Worm (Caenorhabditis elegans): ENCODE results near the gene prp-21.

The prp-21 gene

DNA sequence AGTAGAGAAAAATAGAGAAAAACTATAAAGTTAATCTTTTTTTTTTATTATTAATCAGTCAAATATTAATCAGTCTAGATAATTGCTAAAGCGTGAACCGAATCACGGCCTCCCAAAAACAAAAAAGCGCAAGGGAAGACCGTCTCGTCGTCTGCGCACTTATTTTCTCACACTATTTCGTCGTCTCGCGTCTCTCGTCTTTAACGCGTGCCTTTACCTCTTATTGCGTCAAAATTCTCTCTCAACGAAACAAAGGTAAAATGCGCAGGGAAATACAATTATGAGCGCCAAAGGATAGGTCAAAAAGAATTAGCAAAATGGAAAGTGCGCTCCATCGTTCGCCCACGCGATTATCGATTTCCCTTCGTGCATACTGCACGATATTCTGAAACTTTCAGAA lies 21.4 kb downstream of the prp-21 start (continued):
- peak; percentile 83 for TF ChIP-seq nhr-71 (tag; optimal IDR thresholded peaks at IDR 0.05)
- no peak for TF ChIP-seq ces-1 (GFP tag; optimal IDR thresholded peaks at IDR 0.05)
- peak; percentile 79 for TF ChIP-seq snu-23 (GFP tag; optimal IDR thresholded peaks at IDR 0.05)
- no peak for TF ChIP-seq efl-3 (GFP tag; optimal IDR thresholded peaks at IDR 0.05)
- TF ChIP-seq lin-15B (tag; optimal IDR thresholded peaks at IDR 0.05) = no peak
- peak; percentile 27 for TF ChIP-seq ceh-90 (tag; optimal IDR thresholded peaks at IDR 0.05)
- TF ChIP-seq fos-1 (tag; optimal IDR thresholded peaks at IDR 0.05) = no peak
- no peak for TF ChIP-seq fkh-4 (tag; optimal IDR thresholded peaks at IDR 0.05; ENCODE audit: borderline replicate concordance)
- TF ChIP-seq mdl-1 (tag; optimal IDR thresholded peaks at IDR 0.05) = peak in 1 of 2 experiments; percentile 59
- no peak for TF ChIP-seq C34B4.2 (tag; optimal IDR thresholded peaks at IDR 0.05)
- TF ChIP-seq elt-3 (tag; optimal IDR thresholded peaks at IDR 0.05) = no peak
- TF ChIP-seq nhr-76 (tag; optimal IDR thresholded peaks at IDR 0.05) = no peak
- TF ChIP-seq hpl-2 (GFP tag; optimal IDR thresholded peaks at IDR 0.05) = peak; percentile 35
- peak; percentile 64 for TF ChIP-seq lin-14 (GFP tag; optimal IDR thresholded peaks at IDR 0.05)
- no peak for TF ChIP-seq C16A3.4 (tag; optimal IDR thresholded peaks at IDR 0.05)
- TF ChIP-seq alr-1 (tag; optimal IDR thresholded peaks at IDR 0.05; ENCODE audit: borderline replicate concordance) = no peak
- no peak for TF ChIP-seq aly-2 (tag; optimal IDR thresholded peaks at IDR 0.05)
- no peak for TF ChIP-seq nhr-77 (tag; optimal IDR thresholded peaks at IDR 0.05)
- TF ChIP-seq ama-1 (optimal IDR thresholded peaks at IDR 0.05) = no peak
- TF ChIP-seq F16B12.6 (tag; optimal IDR thresholded peaks at IDR 0.05) = no peak
- TF ChIP-seq unc-30 (tag; optimal IDR thresholded peaks at IDR 0.05) = no peak
- TF ChIP-seq fkh-8 (tag; optimal IDR thresholded peaks at IDR 0.05) = peak; percentile 47
- TF ChIP-seq nhr-47 (tag; optimal IDR thresholded peaks at IDR 0.05) = peak; percentile 88
- TF ChIP-seq irx-1 (tag; optimal IDR thresholded peaks at IDR 0.05) = peak; percentile 53
- peak; percentile 54 for TF ChIP-seq isw-1 (GFP tag; IDR thresholded peaks at IDR 0.05)
- peak; percentile 46 for TF ChIP-seq lin-39 (tag; optimal IDR thresholded peaks at IDR 0.05)
- peak; percentile 65 for TF ChIP-seq lir-3 (tag; optimal IDR thresholded peaks at IDR 0.05; ENCODE audit: poor library complexity)
- peak; percentile 6 for TF ChIP-seq fkh-10 (GFP tag; optimal IDR thresholded peaks at IDR 0.05)
- peak; percentile 40 for TF ChIP-seq zip-4 (GFP tag; optimal IDR thresholded peaks at IDR 0.05)
- TF ChIP-seq nhr-11 (tag; optimal IDR thresholded peaks at IDR 0.05) = peak; percentile 44
- TF ChIP-seq unc-86 (tag; optimal IDR thresholded peaks at IDR 0.05) = peak; percentile 64
- TF ChIP-seq lin-13 (GFP tag; optimal IDR thresholded peaks at IDR 0.05) = peak; percentile 22

- no peak for TF ChIP-seq nhr-28 (tag; optimal IDR thresholded peaks at IDR 0.05)
- TF ChIP-seq nhr-90 (tag; optimal IDR thresholded peaks at IDR 0.05; ENCODE audit: poor library complexity) = no peak
- no peak for TF ChIP-seq ets-5 (GFP tag; IDR thresholded peaks at IDR 0.05)
- TF ChIP-seq blmp-1 (tag; optimal IDR thresholded peaks at IDR 0.05) = no peak
- no peak for TF ChIP-seq swsn-7 (tag; optimal IDR thresholded peaks at IDR 0.05)
- no peak for TF ChIP-seq skn-1 (tag; optimal IDR thresholded peaks at IDR 0.05)
- TF ChIP-seq ceh-90 (tag; optimal IDR thresholded peaks at IDR 0.05) = no peak
- no peak for TF ChIP-seq unc-98 (GFP tag; IDR thresholded peaks at IDR 0.05)
- TF ChIP-seq lin-39 (tag; optimal IDR thresholded peaks at IDR 0.05) = no peak
- no peak for TF ChIP-seq hlh-4 (tag; optimal IDR thresholded peaks at IDR 0.05)
- TF ChIP-seq aha-1 (tag; optimal IDR thresholded peaks at IDR 0.05) = no peak
- TF ChIP-seq nhr-84 (tag; optimal IDR thresholded peaks at IDR 0.05) = no peak
- TF ChIP-seq lin-14 (GFP tag; optimal IDR thresholded peaks at IDR 0.05) = no peak
Observed at ce11 chrII:508603-509002, 23.9 kb downstream of the prp-21 start.

DNA sequence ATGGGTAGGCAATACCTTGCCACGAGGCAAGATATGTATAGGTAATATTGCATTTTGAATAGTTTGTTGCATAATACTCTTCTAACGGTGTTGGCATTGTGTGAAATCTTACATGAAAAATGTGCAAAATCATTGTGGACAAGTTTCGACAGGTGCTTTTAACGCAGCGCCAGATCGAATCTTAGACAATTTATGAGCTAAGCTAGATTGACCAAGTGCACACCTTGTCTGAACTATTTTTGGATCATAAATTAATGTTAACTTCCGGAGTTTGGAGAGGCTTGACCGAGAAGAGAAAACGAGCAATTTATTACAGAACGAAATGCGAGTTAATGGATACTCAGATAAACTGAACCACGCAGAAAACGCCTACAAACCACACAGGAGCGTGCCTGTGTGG lies 24.6 kb downstream of the prp-21 start, which contains the start of gene srh-105:
Gene srh-105, minus strand, starts transcription at position 101 of the 400 bp plus-strand sequence.
- no peak for TF ChIP-seq tbx-2 (tag; optimal IDR thresholded peaks at IDR 0.05)
- no peak for TF ChIP-seq ets-5 (GFP tag; IDR thresholded peaks at IDR 0.05)
- TF ChIP-seq irx-1 (tag; optimal IDR thresholded peaks at IDR 0.05) = no peak
- TF ChIP-seq lir-3 (tag; optimal IDR thresholded peaks at IDR 0.05; ENCODE audit: poor library complexity) = no peak
- no peak for TF ChIP-seq F16B12.6 (tag; optimal IDR thresholded peaks at IDR 0.05)
- no peak for TF ChIP-seq aha-1 (tag; optimal IDR thresholded peaks at IDR 0.05)
- no peak for TF ChIP-seq efl-3 (GFP tag; optimal IDR thresholded peaks at IDR 0.05)
- no peak for TF ChIP-seq snpc-4 (tag; optimal IDR thresholded peaks at IDR 0.05)
- TF ChIP-seq nhr-76 (tag; optimal IDR thresholded peaks at IDR 0.05) = no peak
- TF ChIP-seq hlh-4 (tag; optimal IDR thresholded peaks at IDR 0.05) = no peak
- no peak for TF ChIP-seq nhr-47 (tag; optimal IDR thresholded peaks at IDR 0.05)
- no peak for TF ChIP-seq lin-39 (tag; optimal IDR thresholded peaks at IDR 0.05)
- TF ChIP-seq pqm-1 (tag; optimal IDR thresholded peaks at IDR 0.05) = no peak
- no peak for TF ChIP-seq ces-1 (GFP tag; optimal IDR thresholded peaks at IDR 0.05)
- no peak for TF ChIP-seq sptf-1 (tag; optimal IDR thresholded peaks at IDR 0.05)
- no peak for TF ChIP-seq ceh-90 (tag; optimal IDR thresholded peaks at IDR 0.05)
- TF ChIP-seq nhr-11 (tag; optimal IDR thresholded peaks at IDR 0.05) = no peak
- no peak for TF ChIP-seq mep-1 (tag; optimal IDR thresholded peaks at IDR 0.05)
- no peak for TF ChIP-seq ztf-11 (tag; optimal IDR thresholded peaks at IDR 0.05)
- TF ChIP-seq rnt-1 (tag; optimal IDR thresholded peaks at IDR 0.05) = no peak

All from whole organism, L1 larva.